Worm (Caenorhabditis elegans) whole organism, young adult: ENCODE data around the gene C13C4.8.

Experiments
- C06A6.2 ChIP-seq: fragments of 200-800 bp; sonication (Bioruptor generic); conservative IDR thresholded peaks from 2 replicates; pipeline ENCODE4 v1.3.6; 2022; ENCODE audit warnings: missing genetic modification characterization, missing compliant biosample characterization
- D2030.7 ChIP-seq: fragments of 200-800 bp; sonication (Bioruptor generic); IDR thresholded peaks from 2 replicates; pipeline ENCODE4 v1.3.6; 2022; ENCODE audit warnings: missing genetic modification reagents, missing genetic modification characterization, missing compliant biosample characterization
- F22D6.2 ChIP-seq: sonication (generic microtip); optimal IDR thresholded peaks from 2 replicates; lab custom pipeline; 2016; ENCODE audit warnings: mild to moderate bottlenecking, missing genetic modification characterization, missing compliant biosample characterization
- F23B12.7 ChIP-seq: sonication (generic microtip); optimal IDR thresholded peaks from 2 replicates; lab custom pipeline; 2017; ENCODE audit warnings: missing genetic modification characterization, mild to moderate bottlenecking, missing compliant biosample characterization, antibody characterized with exemption, moderate library complexity; ENCODE audit not compliant: insufficient read depth
- F55B11.4 ChIP-seq: sonication (generic microtip); optimal IDR thresholded peaks from 2 replicates; lab custom pipeline; 2016; ENCODE audit warnings: missing compliant biosample characterization, missing genetic modification characterization, borderline replicate concordance; ENCODE audit not compliant: insufficient read depth
- Y53F4B.3 ChIP-seq: fragments of 200-800 bp; sonication (Bioruptor generic); IDR thresholded peaks from 2 replicates; pipeline ENCODE4 v1.3.6; 2022; ENCODE audit warnings: missing genetic modification reagents, missing genetic modification characterization, missing compliant biosample characterization
- Y56A3A.18 ChIP-seq: fragments of 200-800 bp; sonication (Bioruptor generic); IDR thresholded peaks from 2 replicates; pipeline ENCODE4 v1.3.6; 2022; ENCODE audit warnings: missing genetic modification reagents, missing genetic modification characterization, missing compliant biosample characterization
- Y79H2A.3 ChIP-seq: fragments of 200-800 bp; sonication (Bioruptor generic); conservative IDR thresholded peaks from 2 replicates; pipeline ENCODE4 v1.3.6; 2022; ENCODE audit warnings: missing genetic modification reagents, missing genetic modification characterization, missing compliant biosample characterization
- ZK185.1 ChIP-seq: sonication (generic microtip); optimal IDR thresholded peaks from 2 replicates; lab custom pipeline; 2016; ENCODE audit warnings: mild to moderate bottlenecking, missing genetic modification characterization, missing compliant biosample characterization; ENCODE audit not compliant: poor library complexity, severe bottlenecking
- akir-1 ChIP-seq: fragments of 200-800 bp; sonication (Bioruptor generic); optimal IDR thresholded peaks from 2 replicates; lab custom pipeline; 2018; ENCODE audit warnings: mild to moderate bottlenecking, missing genetic modification characterization, moderate library complexity, missing compliant biosample characterization
- ama-1 ChIP-seq, 3 experiments: fragments of 150-350 bp in 1 of 3; sonication (generic microtip) in 2 of 3; optimal IDR thresholded peaks; 2 replicates each; lab custom pipeline; 2014 to 2018; ENCODE audit warnings: missing biosample characterization in 2 of 3, missing genetic modification characterization in 2 of 3, missing genetic modification reagents in 2 of 3
- aptf-3 ChIP-seq: fragments of 200-800 bp; sonication (Bioruptor generic); IDR thresholded peaks from 2 replicates; pipeline ENCODE4 v1.3.6; 2022; ENCODE audit warnings: missing genetic modification characterization, missing compliant biosample characterization
- athp-1 ChIP-seq: sonication (generic microtip); optimal IDR thresholded peaks from 2 replicates; lab custom pipeline; 2017; ENCODE audit warnings: mild to moderate bottlenecking, missing genetic modification characterization, missing compliant biosample characterization
- ccch-3 ChIP-seq: fragments of 200-800 bp; sonication (Bioruptor generic); optimal IDR thresholded peaks from 2 replicates; lab custom pipeline; 2018; ENCODE audit warnings: mild to moderate bottlenecking, missing genetic modification characterization, missing compliant biosample characterization
- ceh-40 ChIP-seq: fragments of 200-800 bp; sonication (Bioruptor generic); IDR thresholded peaks from 2 replicates; pipeline ENCODE4 v1.3.6; 2022; ENCODE audit warnings: missing genetic modification characterization, missing compliant biosample characterization
- ceh-91 ChIP-seq: fragments of 200-800 bp; sonication (Bioruptor generic); IDR thresholded peaks from 2 replicates; pipeline ENCODE4 v1.3.6; 2022; ENCODE audit warnings: missing genetic modification reagents, missing genetic modification characterization, missing compliant biosample characterization
- die-1 ChIP-seq: sonication (generic microtip); optimal IDR thresholded peaks from 2 replicates; lab custom pipeline; 2016; ENCODE audit warnings: missing genotype, mild to moderate bottlenecking, missing genetic modification characterization, missing compliant biosample characterization
- dox-1 ChIP-seq: fragments of 200-800 bp; sonication (Bioruptor generic); IDR thresholded peaks from 2 replicates; pipeline ENCODE4 v1.3.6; 2022; ENCODE audit warnings: missing genetic modification reagents, missing genetic modification characterization, missing compliant biosample characterization
- efl-1 ChIP-seq: fragments of 150-350 bp; optimal IDR thresholded peaks from 2 replicates; lab custom pipeline; 2014; ENCODE audit warnings: missing biosample characterization, missing genetic modification reagents, missing genetic modification characterization
- egl-44 ChIP-seq: fragments of 200-800 bp; sonication (Bioruptor generic); IDR thresholded peaks from 2 replicates; pipeline ENCODE4 v1.3.6; 2022; ENCODE audit warnings: missing genetic modification reagents, missing genetic modification characterization, missing compliant biosample characterization
- ets-4 ChIP-seq: fragments of 200-800 bp; sonication (Bioruptor generic); optimal IDR thresholded peaks from 2 replicates; lab custom pipeline; 2018; ENCODE audit warnings: mild to moderate bottlenecking, missing genetic modification characterization, missing compliant biosample characterization
- hmg-20 ChIP-seq: fragments of 200-800 bp; sonication (Bioruptor generic); IDR thresholded peaks from 2 replicates; pipeline ENCODE4 v1.3.6; 2022; ENCODE audit warnings: missing genetic modification reagents, missing genetic modification characterization, missing compliant biosample characterization
- hsf-1 ChIP-seq: fragments of 200-800 bp; sonication (Bioruptor generic); IDR thresholded peaks from 2 replicates; pipeline ENCODE4 v1.3.6; 2022; ENCODE audit warnings: missing genetic modification reagents, missing genetic modification characterization, missing compliant biosample characterization
- lsl-1 ChIP-seq: fragments of 200-800 bp; sonication (Bioruptor generic); optimal IDR thresholded peaks from 2 replicates; lab custom pipeline; 2018; ENCODE audit warnings: mild to moderate bottlenecking, missing genetic modification characterization, moderate library complexity, missing compliant biosample characterization
- lsy-27 ChIP-seq: sonication (generic microtip); optimal IDR thresholded peaks from 2 replicates; lab custom pipeline; 2017; ENCODE audit warnings: missing genetic modification characterization, mild to moderate bottlenecking, missing compliant biosample characterization, antibody characterized with exemption, missing genotype, borderline replicate concordance; ENCODE audit not compliant: insufficient read depth
- mes-4 ChIP-seq: sonication (generic microtip); optimal IDR thresholded peaks from 2 replicates; lab custom pipeline; 2016; ENCODE audit warnings: missing genotype, missing genetic modification characterization, missing compliant biosample characterization
- nhr-80 ChIP-seq: sonication (generic microtip); optimal IDR thresholded peaks from 2 replicates; lab custom pipeline; 2016; ENCODE audit warnings: missing genetic modification characterization, missing compliant biosample characterization
- nhr-90 ChIP-seq: sonication (generic microtip); optimal IDR thresholded peaks from 2 replicates; lab custom pipeline; 2016; ENCODE audit warnings: missing genotype, mild to moderate bottlenecking, missing genetic modification characterization, missing compliant biosample characterization
- pbrm-1 ChIP-seq: fragments of 200-800 bp; sonication (Bioruptor generic); IDR thresholded peaks from 2 replicates; pipeline ENCODE4 v1.3.6; 2022; ENCODE audit warnings: missing genetic modification reagents, missing genetic modification characterization, missing compliant biosample characterization
- pha-4 ChIP-seq: fragments of 150-350 bp; sonication (generic microtip); optimal IDR thresholded peaks from 2 replicates; lab custom pipeline; 2014; ENCODE audit warnings: missing biosample characterization, missing genetic modification reagents, missing genetic modification characterization
- rec-8 ChIP-seq, 2 experiments: sonication (generic microtip); optimal IDR thresholded peaks; 2 replicates each; lab custom pipeline; 2016; ENCODE audit warnings: mild to moderate bottlenecking in 2 of 2, missing genetic modification characterization in 2 of 2, missing genetic modification reagents in 2 of 2, missing genotype in 2 of 2, missing biosample characterization in 1 of 2, missing compliant biosample characterization in 1 of 2, moderate library complexity in 1 of 2
- repo-1 ChIP-seq: sonication (generic microtip); optimal IDR thresholded peaks from 2 replicates; lab custom pipeline; 2017; ENCODE audit warnings: mild to moderate bottlenecking, missing genetic modification characterization, missing compliant biosample characterization
- rpc-1 ChIP-seq, 2 experiments: fragments of 150-350 bp in 1 of 2; sonication (generic microtip) in 1 of 2; optimal IDR thresholded peaks; 2 replicates each; lab custom pipeline; 2014 to 2018; ENCODE audit warnings: missing biosample characterization in 1 of 2, missing genetic modification characterization in 1 of 2, missing genetic modification reagents in 1 of 2, missing genotype in 1 of 2
- somi-1 ChIP-seq: fragments of 200-800 bp; sonication (Bioruptor generic); optimal IDR thresholded peaks from 2 replicates; lab custom pipeline; 2018; ENCODE audit warnings: mild to moderate bottlenecking, missing genetic modification characterization, missing compliant biosample characterization
- ztf-22 ChIP-seq: fragments of 200-800 bp; sonication (Bioruptor generic); optimal IDR thresholded peaks from 2 replicates; lab custom pipeline; 2018; ENCODE audit warnings: mild to moderate bottlenecking, missing genetic modification characterization, moderate library complexity, missing compliant biosample characterization
- ztf-25 ChIP-seq: fragments of 200-800 bp; sonication (Bioruptor generic); IDR thresholded peaks from 2 replicates; pipeline ENCODE4 v1.3.6; 2022; ENCODE audit warnings: missing genetic modification reagents, missing genetic modification characterization, missing compliant biosample characterization
- ztf-6 ChIP-seq: fragments of 200-800 bp; sonication (Bioruptor generic); IDR thresholded peaks from 2 replicates; pipeline ENCODE4 v1.3.6; 2022; ENCODE audit warnings: missing genetic modification reagents, missing genetic modification characterization, missing compliant biosample characterization

Gene C13C4.8

DNA sequence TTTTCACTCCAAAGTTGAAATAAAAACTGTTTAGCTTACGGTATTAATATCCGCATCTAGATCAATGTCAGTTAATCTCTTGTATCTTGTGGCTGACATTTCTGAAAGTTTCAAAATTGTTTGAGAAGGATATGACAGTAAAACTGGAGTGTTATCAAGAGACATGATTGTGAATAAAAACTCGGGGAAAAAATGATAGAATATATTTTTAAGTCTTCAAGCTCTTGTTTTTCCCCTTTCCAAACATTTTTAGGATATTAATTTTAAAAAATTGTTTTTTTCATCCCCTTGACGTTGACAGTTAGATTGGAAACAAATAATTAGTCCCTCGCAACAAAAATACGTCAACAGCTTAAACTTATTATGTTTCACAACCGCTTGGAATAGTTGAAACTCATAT, 42.9 kb upstream of the C13C4.8 start, which contains the start of gene R07B7.6:
Gene R07B7.6, minus strand, starts transcription at position 101 of the 400 bp plus-strand sequence.
- TF ChIP-seq repo-1 (tag; lab: Kevin White, UChicago) (no peak), ztf-22 (GFP tag; lab: Kevin White, UChicago) (no peak), C06A6.2 (GFP tag; lab: Robert Waterston, UW) (no peak), ztf-6 (no peak), aptf-3 (no peak), pbrm-1 (GFP tag; lab: Robert Waterston, UW) (no peak), ccch-3 (GFP tag; lab: Kevin White, UChicago) (no peak), die-1 (no peak), hmg-20 (GFP tag; lab: Robert Waterston, UW) (no peak), ama-1 (optimal IDR thresholded peaks at IDR 0.05; lab: Kevin White, UChicago) (no peak), ama-1 (GFP tag; optimal IDR thresholded peaks at IDR 0.05; lab: Kevin White, UChicago) (no peak), efl-1 (GFP tag; lab: Kevin White, UChicago) (no peak), ceh-40 (no peak), F23B12.7 (tag; lab: Kevin White, UChicago) (no peak), ZK185.1 (tag; lab: Kevin White, UChicago) (no peak), hsf-1 (GFP tag; lab: Robert Waterston, UW) (no peak), Y53F4B.3 (GFP tag; lab: Robert Waterston, UW) (no peak), F22D6.2 (tag; lab: Kevin White, UChicago) (no peak), mes-4 (tag; lab: Kevin White, UChicago) (no peak), athp-1 (no peak), dox-1 (GFP tag; lab: Robert Waterston, UW) (no peak)

- no peak for TF ChIP-seq pbrm-1 (GFP tag; lab: Robert Waterston, UW)
- no peak for TF ChIP-seq ztf-25
- TF ChIP-seq ZK185.1 (tag; lab: Kevin White, UChicago): no peak
- TF ChIP-seq athp-1: no peak
- TF ChIP-seq egl-44 (GFP tag; lab: Robert Waterston, UW): no peak
- peak; percentile 37 for TF ChIP-seq F23B12.7 (tag; lab: Kevin White, UChicago)
- TF ChIP-seq Y79H2A.3: no peak
- no peak for TF ChIP-seq Y56A3A.18
- peak; percentile 75 for TF ChIP-seq nhr-80 (tag; lab: Kevin White, UChicago)
Measured at ce11 chrV:12075983-12076382, 41.8 kb upstream of the C13C4.8 start.

DNA sequence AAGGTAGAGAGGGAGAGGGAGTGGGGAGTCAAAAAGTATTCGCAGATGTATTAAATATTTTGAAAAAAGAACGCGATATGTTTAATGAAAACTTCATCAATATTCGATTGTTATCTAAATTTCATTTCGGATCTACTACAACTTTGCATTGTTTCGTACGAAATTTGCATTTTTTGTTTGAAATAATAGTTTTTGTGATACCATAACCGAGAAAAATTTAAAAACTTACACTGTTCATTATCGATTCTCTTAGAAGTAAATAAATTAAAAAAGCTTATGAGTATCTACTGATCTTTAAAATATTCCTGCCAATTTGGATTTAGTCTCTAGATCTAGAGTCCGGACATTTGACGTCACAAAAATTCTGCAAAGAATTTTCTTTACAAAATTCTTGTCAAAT, 37.5 kb upstream of the C13C4.8 start, which contains the start of gene R07B7.9:
Gene R07B7.9, minus strand, starts transcription at position 101 of the 400 bp plus-strand sequence.
- TF ChIP-seq akir-1: no peak
- no peak for TF ChIP-seq D2030.7
- no peak for TF ChIP-seq lsl-1 (GFP tag; lab: Kevin White, UChicago)
- TF ChIP-seq nhr-90: no peak
- no peak for TF ChIP-seq rpc-1 (optimal IDR thresholded peaks at IDR 0.05; lab: Kevin White, UChicago)
- TF ChIP-seq rpc-1 (tag; optimal IDR thresholded peaks at IDR 0.05; lab: Kevin White, UChicago): no peak
- no peak for TF ChIP-seq ceh-91 (GFP tag; lab: Robert Waterston, UW)
- no peak for TF ChIP-seq F55B11.4 (tag; lab: Kevin White, UChicago)
- TF ChIP-seq lsy-27 (tag; lab: Kevin White, UChicago): no peak
- no peak for TF ChIP-seq somi-1
- TF ChIP-seq ztf-25: no peak
- TF ChIP-seq rec-8 (tag; optimal IDR thresholded peaks at IDR 0.05; lab: Kevin White, UChicago): no peak
- no peak for TF ChIP-seq pha-4 (tag; lab: Kevin White, UChicago)
- no peak for TF ChIP-seq ets-4
- TF ChIP-seq ZK185.1 (tag; lab: Kevin White, UChicago): no peak
- TF ChIP-seq, all 124 proteins: peak for 0
